Fruit fly (Drosophila melanogaster) whole organism, embryonic: ENCODE results near the gene Hr38.

ENCODE experiments used
- Bdp1 ChIP-seq: fragments of 200-800 bp; sonication (Bioruptor generic); optimal IDR thresholded peaks from 3 replicates; lab custom pipeline; 2016; ENCODE audit warnings: missing biosample characterization, missing genetic modification characterization
- CG1024 ChIP-seq: fragments of 200-800 bp; sonication (Bioruptor generic); IDR thresholded peaks from 2 replicates; pipeline ENCODE4 v1.3.6; 2022; ENCODE audit warnings: missing biosample characterization, missing genetic modification characterization
- CG10431 ChIP-seq: fragments of 200-800 bp; sonication (Bioruptor generic); optimal IDR thresholded peaks from 3 replicates; lab custom pipeline; 2018; ENCODE audit warnings: missing biosample characterization, mild to moderate bottlenecking, missing genetic modification characterization
- CG11723 ChIP-seq: fragments of 200-800 bp; sonication (Bioruptor generic); optimal IDR thresholded peaks from 2 replicates; lab custom pipeline; 2017; ENCODE audit warnings: missing biosample characterization, mild to moderate bottlenecking, missing genetic modification characterization
- CG12104 ChIP-seq: fragments of 200-800 bp; sonication (Bioruptor generic); optimal IDR thresholded peaks from 3 replicates; lab custom pipeline; 2016; ENCODE audit warnings: missing biosample characterization, missing genetic modification characterization
- CG12659 ChIP-seq: fragments of 200-800 bp; sonication (Bioruptor generic); optimal IDR thresholded peaks from 3 replicates; lab custom pipeline; 2017; ENCODE audit warnings: mild to moderate bottlenecking, missing biosample characterization, missing genetic modification reagents, missing genetic modification characterization
- CG13894 ChIP-seq: fragments of 200-800 bp; sonication (Bioruptor generic); optimal IDR thresholded peaks from 3 replicates; lab custom pipeline; 2018; ENCODE audit warnings: missing biosample characterization, mild to moderate bottlenecking, missing genetic modification characterization, moderate library complexity
- CG14710 ChIP-seq: fragments of 200-800 bp; sonication (Bioruptor generic); optimal IDR thresholded peaks from 3 replicates; lab custom pipeline; 2019; ENCODE audit warnings: missing biosample characterization, mild to moderate bottlenecking, missing genetic modification characterization, moderate library complexity
- CG14860 ChIP-seq: fragments of 200-800 bp; sonication (Bioruptor generic); IDR thresholded peaks from 3 replicates; pipeline ENCODE4 v1.3.6; 2022; ENCODE audit warnings: missing biosample characterization, missing genetic modification characterization; ENCODE audit not compliant: partially characterized antibody
- CG15601 ChIP-seq: fragments of 200-800 bp; sonication (Bioruptor generic); optimal IDR thresholded peaks from 3 replicates; lab custom pipeline; 2019; ENCODE audit warnings: missing biosample characterization, mild to moderate bottlenecking, missing genetic modification characterization, moderate library complexity
- CG1603 ChIP-seq: fragments of 200-800 bp; sonication (Bioruptor generic); optimal IDR thresholded peaks from 2 replicates; lab custom pipeline; 2019; ENCODE audit warnings: missing biosample characterization, mild to moderate bottlenecking, missing genetic modification characterization, moderate library complexity
- CG16815 ChIP-seq: fragments of 200-800 bp; sonication (Bioruptor generic); optimal IDR thresholded peaks from 3 replicates; lab custom pipeline; 2017; ENCODE audit warnings: missing biosample characterization, mild to moderate bottlenecking, missing genetic modification characterization
- CG1832 ChIP-seq: fragments of 200-800 bp; sonication (Bioruptor generic); optimal IDR thresholded peaks from 2 replicates; lab custom pipeline; 2017; ENCODE audit warnings: missing biosample characterization, mild to moderate bottlenecking, missing genetic modification characterization, inconsistent platforms
- CG31224 ChIP-seq: fragments of 200-800 bp; sonication (Bioruptor generic); IDR thresholded peaks from 2 replicates; pipeline ENCODE4 v1.3.6; 2022; ENCODE audit warnings: missing biosample characterization, missing genetic modification characterization
- CG34376 ChIP-seq: fragments of 200-800 bp; sonication (Bioruptor generic); optimal IDR thresholded peaks from 2 replicates; lab custom pipeline; 2018; ENCODE audit warnings: missing biosample characterization, mild to moderate bottlenecking, missing genetic modification characterization
- CG34422 ChIP-seq: fragments of 200-800 bp; sonication (Bioruptor generic); IDR thresholded peaks from 3 replicates; pipeline ENCODE4 v1.3.6; 2022; ENCODE audit warnings: missing biosample characterization, missing genetic modification characterization
- CG42726 ChIP-seq: fragments of 200-800 bp; sonication (Bioruptor generic); IDR thresholded peaks from 2 replicates; pipeline ENCODE4 v1.3.6; 2022; ENCODE audit warnings: missing biosample characterization, missing genetic modification characterization; ENCODE audit not compliant: partially characterized antibody
- CG6689 ChIP-seq: fragments of 200-800 bp; sonication (Bioruptor generic); IDR thresholded peaks from 2 replicates; pipeline ENCODE4 v1.3.6; 2022; ENCODE audit warnings: missing biosample characterization, missing genetic modification characterization
- CG8281 ChIP-seq: fragments of 200-800 bp; sonication (Bioruptor generic); optimal IDR thresholded peaks from 2 replicates; lab custom pipeline; 2018; ENCODE audit warnings: missing biosample characterization, mild to moderate bottlenecking, missing genetic modification characterization, moderate library complexity
- CG9797 ChIP-seq: fragments of 200-800 bp; sonication (Bioruptor generic); optimal IDR thresholded peaks from 3 replicates; lab custom pipeline; 2018; ENCODE audit warnings: missing biosample characterization, mild to moderate bottlenecking, missing genetic modification characterization
- Camta ChIP-seq: fragments of 200-800 bp; sonication (Bioruptor generic); optimal IDR thresholded peaks from 2 replicates; lab custom pipeline; 2016; ENCODE audit warnings: missing biosample characterization, missing genetic modification characterization
- D19A ChIP-seq: fragments of 200-800 bp; optimal IDR thresholded peaks from 3 replicates; lab custom pipeline; 2019; ENCODE audit warnings: missing biosample characterization, mild to moderate bottlenecking, missing genetic modification characterization, moderate library complexity
- HLHmδ ChIP-seq: fragments of 200-800 bp; sonication (Bioruptor generic); optimal IDR thresholded peaks from 2 replicates; lab custom pipeline; 2018; ENCODE audit warnings: missing biosample characterization, mild to moderate bottlenecking, missing genetic modification characterization, moderate library complexity
- HmgD ChIP-seq: fragments of 200-800 bp; sonication (Bioruptor generic); optimal IDR thresholded peaks from 3 replicates; lab custom pipeline; 2016; ENCODE audit warnings: missing biosample characterization, missing genetic modification characterization
- Hr39 ChIP-seq: fragments of >200 bp; optimal IDR thresholded peaks from 2 replicates; lab custom pipeline; 2017
- Med ChIP-seq: fragments of 200-800 bp; sonication (Bioruptor generic); peaks from one replicate; lab custom pipeline; 2016; ENCODE audit warnings: missing biosample characterization, missing genetic modification characterization, mild to moderate bottlenecking, inconsistent platforms, moderate library complexity
- Mrtf ChIP-seq: fragments of 200-800 bp; sonication (Bioruptor generic); IDR thresholded peaks from 3 replicates; pipeline ENCODE4 v1.3.6; 2022; ENCODE audit warnings: missing biosample characterization, missing genetic modification characterization
- NC2β ChIP-seq: fragments of 200-800 bp; sonication (Bioruptor generic); optimal IDR thresholded peaks from 2 replicates; lab custom pipeline; 2016; ENCODE audit warnings: missing biosample characterization, missing genetic modification characterization
- PHDP ChIP-seq: fragments of 200-800 bp; sonication (Bioruptor generic); optimal IDR thresholded peaks from 3 replicates; lab custom pipeline; 2018; ENCODE audit warnings: missing biosample characterization, mild to moderate bottlenecking, missing genetic modification characterization, moderate library complexity
- Trl ChIP-seq, 3 experiments: fragments of >200 bp in 2 of 3; fragments of 200-800 bp in 1 of 3; sonication (Bioruptor generic) in 1 of 3; optimal IDR thresholded peaks; 2 replicates in 1 of 3; 3 replicates in 2 of 3; lab custom pipeline; 2016 to 2017; ENCODE audit warnings: missing biosample characterization in 1 of 3, missing genetic modification characterization in 1 of 3
- cad ChIP-seq: fragments of >200 bp; optimal IDR thresholded peaks from 2 replicates; lab custom pipeline; 2017; ENCODE audit warnings: missing biosample characterization, missing genetic modification characterization
- crol ChIP-seq: fragments of 200-800 bp; sonication (Bioruptor generic); IDR thresholded peaks from 2 replicates; pipeline ENCODE4 v1.3.6; 2022; ENCODE audit warnings: missing biosample characterization, missing genetic modification characterization
- disco-r ChIP-seq: fragments of 200-800 bp; sonication (Bioruptor generic); optimal IDR thresholded peaks from 2 replicates; lab custom pipeline; 2016; ENCODE audit warnings: missing biosample characterization, missing genetic modification characterization
- fd3F ChIP-seq: fragments of 200-800 bp; sonication (Bioruptor generic); optimal IDR thresholded peaks from 2 replicates; lab custom pipeline; 2018; ENCODE audit warnings: missing biosample characterization, mild to moderate bottlenecking, missing genetic modification characterization, moderate library complexity
- ftz-f1 ChIP-seq: fragments of 200-800 bp; sonication (Bioruptor generic); optimal IDR thresholded peaks from 2 replicates; lab custom pipeline; 2016; ENCODE audit warnings: missing biosample characterization, missing genetic modification characterization
- gfzf ChIP-seq: fragments of 200-800 bp; sonication (Bioruptor generic); optimal IDR thresholded peaks from 2 replicates; lab custom pipeline; 2016; ENCODE audit warnings: missing biosample characterization, mild to moderate bottlenecking, missing genetic modification characterization, moderate library complexity
- grau ChIP-seq: fragments of 200-800 bp; optimal IDR thresholded peaks from 3 replicates; lab custom pipeline; 2019; ENCODE audit warnings: missing biosample characterization, mild to moderate bottlenecking, missing genetic modification characterization, moderate library complexity
- ham ChIP-seq: fragments of 200-800 bp; sonication (Bioruptor generic); IDR thresholded peaks from 2 replicates; pipeline ENCODE4 v1.3.6; 2022; ENCODE audit warnings: missing biosample characterization, missing genetic modification characterization
- insv ChIP-seq, 2 experiments: fragments of 200-800 bp; sonication (Bioruptor generic); optimal IDR thresholded peaks; 3 replicates each; lab custom pipeline; 2016 to 2018; ENCODE audit warnings: missing biosample characterization in 2 of 2, missing genetic modification characterization in 2 of 2
- kni ChIP-seq: fragments of 200-800 bp; sonication (Bioruptor generic); optimal IDR thresholded peaks from 3 replicates; lab custom pipeline; 2017; ENCODE audit warnings: mild to moderate bottlenecking, missing biosample characterization, missing genetic modification reagents, missing genetic modification characterization
- luna ChIP-seq: fragments of 200-800 bp; sonication (Bioruptor generic); optimal IDR thresholded peaks from 2 replicates; lab custom pipeline; 2016; ENCODE audit warnings: missing biosample characterization, missing genetic modification characterization
- mld ChIP-seq: fragments of 200-800 bp; sonication (Bioruptor generic); IDR thresholded peaks from 3 replicates; pipeline ENCODE4 v1.3.6; 2022; ENCODE audit warnings: missing biosample characterization, missing genetic modification characterization; ENCODE audit not compliant: partially characterized antibody
- pros ChIP-seq: fragments of 200-800 bp; sonication (Bioruptor generic); optimal IDR thresholded peaks from 3 replicates; lab custom pipeline; 2019; ENCODE audit warnings: missing biosample characterization, mild to moderate bottlenecking, missing genetic modification characterization, moderate library complexity
- psq ChIP-seq: fragments of 200-800 bp; sonication (Bioruptor generic); optimal IDR thresholded peaks from 2 replicates; lab custom pipeline; 2017; ENCODE audit warnings: missing biosample characterization, missing genetic modification characterization
- scrt ChIP-seq: fragments of 200-800 bp; sonication (Bioruptor generic); optimal IDR thresholded peaks from 2 replicates; lab custom pipeline; 2018; ENCODE audit warnings: missing biosample characterization, mild to moderate bottlenecking, missing genetic modification characterization, moderate library complexity
- sens ChIP-seq: fragments of 200-800 bp; sonication (Bioruptor generic); peaks from one replicate; lab custom pipeline; 2016; ENCODE audit warnings: missing biosample characterization, missing genetic modification characterization
- sens-2 ChIP-seq: fragments of 200-800 bp; sonication (Bioruptor generic); IDR thresholded peaks from 2 replicates; pipeline ENCODE4 v1.3.6; 2022; ENCODE audit warnings: missing biosample characterization, missing genetic modification characterization
- sug ChIP-seq: fragments of 200-800 bp; optimal IDR thresholded peaks from 2 replicates; lab custom pipeline; 2019; ENCODE audit warnings: missing biosample characterization, mild to moderate bottlenecking, missing genetic modification characterization, moderate library complexity
- toy ChIP-seq: fragments of 200-800 bp; sonication (Bioruptor generic); IDR thresholded peaks from 2 replicates; pipeline ENCODE4 v1.3.6; 2022; ENCODE audit warnings: missing biosample characterization, missing genetic modification characterization
- vnd ChIP-seq: fragments of 200-800 bp; sonication (Bioruptor generic); IDR thresholded peaks from 3 replicates; pipeline ENCODE4 v1.3.6; 2022; ENCODE audit warnings: missing biosample characterization, missing genetic modification characterization; ENCODE audit not compliant: partially characterized antibody
- vvl ChIP-seq: fragments of 200-800 bp; sonication (Bioruptor generic); IDR thresholded peaks from 2 replicates; pipeline ENCODE4 v1.3.6; 2022; ENCODE audit warnings: missing biosample characterization, missing genetic modification characterization

Hr38 gene

dm6 chr2L:20720011-20720410 lies 5.6 kb upstream of the Hr38 start (continued):
- no peak for TF ChIP-seq CG42726 (GFP tag; lab: Robert Waterston, UW)
- TF ChIP-seq HmgD, result no peak
- peak; percentile 69 for TF ChIP-seq Med (GFP tag; lab: Kevin White, UChicago)
- no peak for TF ChIP-seq CG11723 (GFP tag; lab: Kevin White, UChicago)
- TF ChIP-seq CG6689 (GFP tag; lab: Robert Waterston, UW), result no peak
- TF ChIP-seq ftz-f1 (GFP tag; lab: Kevin White, UChicago), result peak; percentile 13
- no peak for TF ChIP-seq gfzf
- no peak for TF ChIP-seq Trl (optimal IDR thresholded peaks at IDR 0.05; lab: Kevin White, UChicago)
- no peak for TF ChIP-seq Trl (GFP tag; optimal IDR thresholded peaks at IDR 0.05; lab: Kevin White, UChicago)
- no peak for TF ChIP-seq sens-2 (GFP tag; lab: Robert Waterston, UW)
- TF ChIP-seq vnd, result no peak
- no peak for TF ChIP-seq NC2β
- peak; percentile 60 for TF ChIP-seq CG1832 (GFP tag; lab: Kevin White, UChicago)
- peak; percentile 11 for TF ChIP-seq Hr39 (lab: Kevin White, UChicago)
- TF ChIP-seq scrt, result peak; percentile 26
- no peak for TF ChIP-seq CG1024
- TF ChIP-seq toy (GFP tag; lab: Robert Waterston, UW), result no peak
- no peak for TF ChIP-seq ham (GFP tag; lab: Robert Waterston, UW)
- TF ChIP-seq CG14860, result no peak
- no peak for TF ChIP-seq cad (GFP tag; lab: Kevin White, UChicago)
- peak; percentile 69 for TF ChIP-seq sens (GFP tag; lab: Kevin White, UChicago)
- no peak for TF ChIP-seq CG31224 (GFP tag; lab: Robert Waterston, UW)
- peak; percentile 45; the same call in 1 of the 3 replicates for TF ChIP-seq CG34422
- TF ChIP-seq mld, result no peak
- no peak for TF ChIP-seq CG13894 (tag; lab: Kevin White, UChicago)
- no peak for TF ChIP-seq Mrtf (GFP tag; lab: Robert Waterston, UW)

dm6 chr2L:20716712-20717111 lies 2.3 kb upstream of the Hr38 start:
- no peak for TF ChIP-seq disco-r (GFP tag; lab: Kevin White, UChicago)
- no peak for TF ChIP-seq CG12659 (GFP tag; lab: Kevin White, UChicago)
- TF ChIP-seq CG34376 (GFP tag; lab: Kevin White, UChicago), result no peak
- no peak for TF ChIP-seq CG9797 (GFP tag; lab: Kevin White, UChicago)
- no peak for TF ChIP-seq luna (GFP tag; lab: Kevin White, UChicago)
- TF ChIP-seq sug (tag; lab: Kevin White, UChicago), result no peak
- no peak for TF ChIP-seq fd3F
- TF ChIP-seq CG8281 (tag; lab: Kevin White, UChicago), result no peak
- no peak for TF ChIP-seq D19A (tag; lab: Kevin White, UChicago)
- TF ChIP-seq Camta (GFP tag; lab: Kevin White, UChicago), result no peak
- no peak for TF ChIP-seq CG12104 (GFP tag; lab: Kevin White, UChicago)

dm6 chr2L:20716077-20716476 lies 1.7 kb upstream of the Hr38 start:
- TF ChIP-seq sug (tag; lab: Kevin White, UChicago) (peak; percentile 8), HLHmδ (GFP tag; lab: Kevin White, UChicago) (peak; percentile 76), insv (GFP tag; optimal IDR thresholded peaks at IDR 0.05; lab: Kevin White, UChicago) (no peak), Bdp1 (no peak), CG6689 (GFP tag; lab: Robert Waterston, UW) (no peak), kni (GFP tag; lab: Kevin White, UChicago) (peak; percentile 83), grau (peak; percentile 4), CG14710 (peak; percentile 43), CG1603 (tag; lab: Kevin White, UChicago) (peak; percentile 2), pros (GFP tag; lab: Kevin White, UChicago) (peak; percentile 82), vvl (GFP tag; lab: Robert Waterston, UW) (0 out of 2 replicates have a peak, but pooled peaks have one; percentile 22), psq (GFP tag; lab: Kevin White, UChicago) (no peak), PHDP (peak; percentile 7), CG16815 (no peak), crol (GFP tag; lab: Robert Waterston, UW) (no peak), CG10431 (peak; percentile 77), CG15601 (peak; percentile 52)
